Worm (Caenorhabditis elegans): ENCODE measurements around the gene B0024.4.

The B0024.4 gene

DNA sequence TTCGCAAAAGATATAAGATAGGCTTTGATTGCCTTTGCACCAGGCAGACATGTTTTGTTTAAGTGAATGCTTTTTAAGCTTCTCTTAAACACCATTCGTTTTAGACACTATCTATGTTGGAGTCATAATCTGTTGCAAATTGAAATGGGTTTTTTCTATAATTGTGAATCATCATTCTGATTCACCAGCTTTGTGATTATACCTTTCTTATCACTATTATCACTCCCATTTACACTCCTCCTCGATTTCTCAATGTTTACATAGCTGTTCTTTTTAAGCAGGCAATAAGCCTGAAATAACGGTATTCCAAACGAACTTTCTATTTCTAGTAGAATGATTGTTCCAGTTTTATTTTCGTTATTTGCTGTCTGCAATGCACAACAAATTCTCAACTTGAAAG is at the start of gene B0024.4:
Gene B0024.4, plus strand, starts transcription at position 301 of the 400 bp plus-strand sequence.
- TF ChIP-seq cog-1 (tag; optimal IDR thresholded peaks at IDR 0.05) (no peak), flt-1 (GFP tag; IDR thresholded peaks at IDR 0.05) (no peak), ztf-29 (GFP tag; IDR thresholded peaks at IDR 0.05) (no peak)

DNA sequence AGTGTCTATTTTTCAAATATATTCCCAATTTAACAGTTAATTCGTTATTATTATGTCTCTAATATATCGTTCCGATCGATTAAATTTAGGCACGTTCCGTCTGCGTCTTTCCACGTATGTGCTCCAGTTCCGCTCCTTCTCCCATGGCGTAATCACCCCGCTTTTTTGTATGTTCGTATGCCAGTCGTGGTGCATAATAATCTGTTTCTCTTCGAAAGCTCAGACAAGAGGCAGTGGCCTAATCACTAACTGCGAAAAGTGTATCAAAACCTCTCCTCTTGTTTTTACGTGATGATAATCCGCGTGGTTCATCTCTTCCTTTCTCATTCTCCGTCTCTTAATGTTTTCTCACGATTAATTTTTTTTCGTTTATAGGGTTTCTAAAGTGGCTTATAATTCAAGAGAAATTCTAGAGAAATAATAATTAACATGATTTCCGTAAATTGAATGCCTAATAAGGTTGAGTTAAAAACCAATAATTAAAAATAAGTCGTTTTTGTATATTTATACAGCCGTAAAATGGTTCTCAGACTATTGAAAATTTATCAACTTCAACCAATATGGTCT is 49.4 kb upstream of the B0024.4 start:
- TF ChIP-seq tab-1 (GFP tag; IDR thresholded peaks at IDR 0.05) (no peak), med-1 (GFP tag; optimal IDR thresholded peaks at IDR 0.05; ENCODE audit: insufficient read depth) (no peak), T22C8.4 (GFP tag; IDR thresholded peaks at IDR 0.05) (no peak), ztf-23 (GFP tag; IDR thresholded peaks at IDR 0.05) (no peak), ztf-29 (GFP tag; IDR thresholded peaks at IDR 0.05) (no peak), klf-2 (GFP tag; conservative IDR thresholded peaks at IDR 0.05) (no peak), ref-1 (GFP tag; conservative IDR thresholded peaks at IDR 0.05) (no peak), flt-1 (GFP tag; IDR thresholded peaks at IDR 0.05) (no peak), cog-1 (tag; optimal IDR thresholded peaks at IDR 0.05) (no peak)

DNA sequence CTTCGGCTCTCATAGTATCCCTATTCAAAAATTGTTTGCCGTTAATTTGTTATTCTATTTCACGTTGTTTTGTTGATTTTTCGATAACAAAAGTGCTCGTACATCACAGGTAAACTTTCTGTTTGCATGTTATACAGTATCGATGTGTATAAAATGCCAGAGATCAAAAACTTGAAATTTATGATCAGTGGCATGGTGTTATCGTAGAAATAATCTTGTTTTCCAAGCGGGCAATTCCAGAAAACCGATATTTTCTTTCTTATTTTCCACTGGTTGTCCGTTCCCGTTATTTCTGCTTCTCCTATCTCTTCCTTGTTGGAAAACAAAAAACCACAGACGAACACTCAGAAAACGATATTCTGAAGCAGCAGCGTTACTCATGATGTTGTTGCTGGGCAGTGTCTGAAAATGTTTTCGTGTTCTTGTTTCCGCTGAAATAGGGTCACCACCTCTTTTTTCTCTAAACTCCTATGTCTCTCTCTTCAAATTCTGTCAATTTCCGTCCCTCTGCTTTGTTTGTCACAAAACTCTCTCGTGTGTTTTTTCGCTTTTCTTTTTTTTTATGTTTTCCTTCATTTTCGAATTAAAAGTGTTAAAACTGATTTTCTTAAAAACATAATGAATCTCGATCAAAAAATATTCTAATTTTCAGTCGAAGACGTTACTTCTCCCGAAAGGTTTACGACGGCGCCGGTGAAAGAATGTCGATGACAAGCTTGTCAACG is 48.8 kb upstream of the B0024.4 start, which contains the start of gene akt-1:
Gene akt-1, plus strand, starts transcription at position 651 of the 725 bp plus-strand sequence.
- no peak for TF ChIP-seq flt-1 (GFP tag; IDR thresholded peaks at IDR 0.05)
- no peak for TF ChIP-seq med-1 (GFP tag; optimal IDR thresholded peaks at IDR 0.05; ENCODE audit: insufficient read depth)
- no peak for TF ChIP-seq T22C8.4 (GFP tag; IDR thresholded peaks at IDR 0.05)
- TF ChIP-seq klf-2 (GFP tag; conservative IDR thresholded peaks at IDR 0.05), result no peak
- TF ChIP-seq ztf-29 (GFP tag; IDR thresholded peaks at IDR 0.05), result no peak
- TF ChIP-seq cog-1 (tag; optimal IDR thresholded peaks at IDR 0.05), result no peak
- no peak for TF ChIP-seq tab-1 (GFP tag; IDR thresholded peaks at IDR 0.05)
- no peak for TF ChIP-seq ref-1 (GFP tag; conservative IDR thresholded peaks at IDR 0.05)
- TF ChIP-seq ztf-23 (GFP tag; IDR thresholded peaks at IDR 0.05), result no peak

DNA sequence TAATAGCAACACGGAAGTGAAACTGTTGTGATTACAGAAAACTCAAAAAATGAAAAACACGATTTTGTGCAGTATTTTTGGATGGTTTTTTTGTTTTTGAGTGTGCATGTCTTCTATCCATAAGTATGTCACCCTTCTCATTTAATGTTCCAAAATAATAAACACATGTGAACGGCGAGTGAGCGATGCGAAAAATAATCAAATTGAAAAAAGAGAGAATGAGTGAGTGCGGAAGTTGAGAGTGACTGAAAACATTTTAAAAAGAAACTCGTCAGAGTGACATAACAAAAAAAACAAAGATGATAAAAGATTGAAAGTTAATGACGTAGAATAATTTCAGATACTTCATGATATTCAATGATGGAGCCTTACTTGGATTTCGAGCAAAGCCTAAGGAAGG is 47.7 kb upstream of the B0024.4 start:
- TF ChIP-seq cog-1 (tag; optimal IDR thresholded peaks at IDR 0.05), result no peak
- no peak for TF ChIP-seq T22C8.4 (GFP tag; IDR thresholded peaks at IDR 0.05)
- TF ChIP-seq flt-1 (GFP tag; IDR thresholded peaks at IDR 0.05), result no peak

DNA sequence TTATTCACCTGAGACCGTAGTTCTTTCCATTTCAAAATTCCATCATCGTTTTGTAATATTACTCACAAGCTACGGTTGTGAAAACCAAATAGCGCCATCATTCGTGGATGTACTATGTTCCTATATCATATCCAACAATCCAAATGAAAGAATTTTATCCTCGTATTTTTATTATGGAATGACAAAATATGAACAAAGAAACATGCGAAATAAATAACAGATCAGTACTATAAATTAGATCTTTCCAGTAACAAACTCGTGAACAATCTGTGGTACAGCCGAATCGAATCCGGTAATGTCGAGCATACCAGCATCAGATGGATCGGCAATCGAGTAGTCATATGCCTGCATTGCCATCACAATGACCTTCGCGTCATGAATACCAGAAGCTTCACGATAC is 44.5 kb upstream of the B0024.4 start:
- TF ChIP-seq klf-2 (GFP tag; conservative IDR thresholded peaks at IDR 0.05) (no peak), tab-1 (GFP tag; IDR thresholded peaks at IDR 0.05) (no peak), ztf-23 (GFP tag; IDR thresholded peaks at IDR 0.05) (no peak), med-1 (GFP tag; optimal IDR thresholded peaks at IDR 0.05; ENCODE audit: insufficient read depth) (no peak), cog-1 (tag; optimal IDR thresholded peaks at IDR 0.05) (no peak), flt-1 (GFP tag; IDR thresholded peaks at IDR 0.05) (no peak), ref-1 (GFP tag; conservative IDR thresholded peaks at IDR 0.05) (no peak), T22C8.4 (GFP tag; IDR thresholded peaks at IDR 0.05) (no peak), ztf-29 (GFP tag; IDR thresholded peaks at IDR 0.05) (no peak)

DNA sequence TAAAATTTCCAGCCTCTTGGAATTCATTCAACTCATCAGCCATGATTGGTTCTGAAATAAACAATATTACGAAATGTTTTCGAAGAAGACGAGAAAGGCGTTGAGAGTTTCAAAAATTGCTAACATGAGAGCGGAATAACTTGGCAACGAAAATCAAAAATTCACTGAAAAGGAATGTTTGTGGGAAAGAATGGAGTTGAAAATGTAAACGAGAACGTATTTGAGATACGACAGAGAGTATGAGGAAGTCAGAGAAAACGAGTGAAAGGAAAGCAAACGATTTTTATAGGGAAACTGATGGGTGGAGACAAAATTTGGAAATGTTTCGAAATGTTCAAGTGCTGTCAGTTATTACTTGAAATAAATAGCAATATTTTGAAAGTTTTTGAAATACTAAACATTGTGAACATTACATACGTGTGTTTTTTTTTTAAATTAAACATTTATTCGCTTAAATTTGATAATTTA is 42.2 kb upstream of the B0024.4 start, which contains the start of gene rop-1:
Gene rop-1, minus strand, starts transcription at position 51 of the 468 bp plus-strand sequence.
- no peak for TF ChIP-seq cog-1 (tag; optimal IDR thresholded peaks at IDR 0.05)
- TF ChIP-seq T22C8.4 (GFP tag; IDR thresholded peaks at IDR 0.05), result no peak
- no peak for TF ChIP-seq flt-1 (GFP tag; IDR thresholded peaks at IDR 0.05)
- TF ChIP-seq klf-2 (GFP tag; conservative IDR thresholded peaks at IDR 0.05), result no peak
- no peak for TF ChIP-seq ztf-29 (GFP tag; IDR thresholded peaks at IDR 0.05)
- no peak for TF ChIP-seq tab-1 (GFP tag; IDR thresholded peaks at IDR 0.05)
- TF ChIP-seq ref-1 (GFP tag; conservative IDR thresholded peaks at IDR 0.05), result no peak
- no peak for TF ChIP-seq ztf-23 (GFP tag; IDR thresholded peaks at IDR 0.05)
- no peak for TF ChIP-seq med-1 (GFP tag; optimal IDR thresholded peaks at IDR 0.05; ENCODE audit: insufficient read depth)

DNA sequence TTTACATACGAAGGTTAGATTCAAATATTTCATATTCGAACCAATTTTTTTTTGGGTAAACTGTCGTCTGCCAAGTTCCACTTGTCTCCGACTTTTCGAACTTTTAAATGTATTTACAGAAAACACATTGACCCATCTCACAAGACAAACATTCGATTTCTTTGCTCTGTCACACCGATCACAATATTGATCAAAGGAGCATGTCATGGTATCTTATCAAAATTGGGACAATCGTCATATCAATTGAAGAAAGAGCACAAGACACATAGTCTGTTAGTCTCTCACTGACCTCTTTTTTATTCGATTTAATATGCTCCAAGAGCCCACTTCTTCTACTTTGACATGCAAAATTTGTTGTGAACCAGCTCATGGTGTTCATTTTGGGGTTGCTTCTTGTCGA is 41.1 kb upstream of the B0024.4 start, which contains the start of gene nhr-232:
Gene nhr-232, plus strand, starts transcription at position 121 of the 400 bp plus-strand sequence.
- TF ChIP-seq tab-1 (GFP tag; IDR thresholded peaks at IDR 0.05) (no peak), ztf-29 (GFP tag; IDR thresholded peaks at IDR 0.05) (no peak), flt-1 (GFP tag; IDR thresholded peaks at IDR 0.05) (no peak), T22C8.4 (GFP tag; IDR thresholded peaks at IDR 0.05) (no peak), klf-2 (GFP tag; conservative IDR thresholded peaks at IDR 0.05) (no peak), med-1 (GFP tag; optimal IDR thresholded peaks at IDR 0.05; ENCODE audit: insufficient read depth) (no peak), ztf-23 (GFP tag; IDR thresholded peaks at IDR 0.05) (no peak), cog-1 (tag; optimal IDR thresholded peaks at IDR 0.05) (no peak)

DNA sequence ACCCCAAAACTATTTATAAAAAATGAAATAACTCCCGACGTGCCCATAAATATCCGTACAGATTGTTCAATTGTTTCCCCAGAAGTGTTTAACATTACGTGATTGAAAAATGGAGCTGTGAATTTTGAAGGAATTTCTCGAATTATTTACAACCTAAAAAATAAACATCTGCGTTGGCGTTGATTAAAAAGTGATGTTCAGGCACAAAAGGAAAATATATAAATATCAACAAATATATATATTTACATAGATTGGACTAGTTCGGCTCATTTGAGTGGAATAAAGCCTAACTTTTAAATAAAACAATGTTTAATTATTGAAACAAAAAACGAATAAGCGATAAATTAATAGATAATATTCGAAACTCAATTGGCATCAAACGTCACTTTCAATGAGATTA is 36.7 kb upstream of the B0024.4 start, which contains the start of gene sri-18:
Gene sri-18, minus strand, starts transcription at position 101 of the 400 bp plus-strand sequence.
- TF ChIP-seq flt-1 (GFP tag; IDR thresholded peaks at IDR 0.05) (no peak), ztf-29 (GFP tag; IDR thresholded peaks at IDR 0.05) (no peak), cog-1 (tag; optimal IDR thresholded peaks at IDR 0.05) (no peak), tab-1 (GFP tag; IDR thresholded peaks at IDR 0.05) (no peak), T22C8.4 (GFP tag; IDR thresholded peaks at IDR 0.05) (no peak), ref-1 (GFP tag; conservative IDR thresholded peaks at IDR 0.05) (no peak), ztf-23 (GFP tag; IDR thresholded peaks at IDR 0.05) (no peak), med-1 (GFP tag; optimal IDR thresholded peaks at IDR 0.05; ENCODE audit: insufficient read depth) (no peak), klf-2 (GFP tag; conservative IDR thresholded peaks at IDR 0.05) (no peak)

DNA sequence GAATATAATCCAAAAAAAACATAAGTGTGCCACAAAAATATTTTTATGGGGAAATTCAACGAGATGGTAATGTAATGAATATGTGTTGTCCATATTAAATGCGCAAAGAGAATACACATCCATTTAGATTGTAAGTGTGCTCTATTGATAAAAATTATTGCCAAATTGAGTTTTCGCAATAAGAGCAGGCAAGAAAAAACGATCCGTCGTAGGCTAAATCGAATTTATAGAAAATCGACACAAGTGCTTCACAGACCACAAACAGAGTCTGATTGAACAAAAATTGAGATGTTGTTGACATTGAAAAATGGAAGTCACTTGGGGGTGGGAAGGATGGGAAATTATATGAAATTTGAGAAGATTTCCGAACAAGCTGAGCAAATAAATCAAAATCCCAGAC is 32.2 kb upstream of the B0024.4 start:
- no peak for TF ChIP-seq ref-1 (GFP tag; conservative IDR thresholded peaks at IDR 0.05)

DNA sequence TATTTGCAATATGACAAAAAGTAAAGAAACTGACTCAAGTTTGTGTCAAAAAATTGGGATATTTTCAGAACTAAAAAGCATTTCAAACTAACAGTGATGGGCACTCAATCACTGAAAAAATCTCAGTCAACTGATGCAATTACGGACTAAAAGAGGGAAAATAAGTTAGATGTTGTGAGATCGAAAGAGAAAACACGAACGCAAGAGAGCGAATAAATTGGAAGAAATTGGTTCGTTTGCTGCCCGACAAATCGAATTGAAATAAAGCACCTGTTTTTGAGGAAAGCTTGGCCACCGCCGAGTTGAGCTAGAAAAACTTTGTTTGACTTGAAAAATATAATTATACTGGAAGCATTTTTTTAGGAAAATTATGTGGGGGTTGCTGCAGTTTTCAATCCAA is 31.1 kb upstream of the B0024.4 start:
- no peak for TF ChIP-seq cog-1 (tag; optimal IDR thresholded peaks at IDR 0.05)
- TF ChIP-seq ztf-23 (GFP tag; IDR thresholded peaks at IDR 0.05), result no peak
- no peak for TF ChIP-seq ztf-29 (GFP tag; IDR thresholded peaks at IDR 0.05)
- TF ChIP-seq ref-1 (GFP tag; conservative IDR thresholded peaks at IDR 0.05), result no peak
- no peak for TF ChIP-seq klf-2 (GFP tag; conservative IDR thresholded peaks at IDR 0.05)
- no peak for TF ChIP-seq tab-1 (GFP tag; IDR thresholded peaks at IDR 0.05)
- TF ChIP-seq med-1 (GFP tag; optimal IDR thresholded peaks at IDR 0.05; ENCODE audit: insufficient read depth), result no peak
- TF ChIP-seq T22C8.4 (GFP tag; IDR thresholded peaks at IDR 0.05), result no peak
- TF ChIP-seq flt-1 (GFP tag; IDR thresholded peaks at IDR 0.05), result no peak

Measured in whole organism, midembryonic.